Worm (Caenorhabditis elegans) whole organism, late embryonic: ENCODE results near the gene dlc-3.

Experiments used
- C38D4.7 ChIP-seq: fragments of 200-800 bp; sonication (Bioruptor generic); optimal IDR thresholded peaks from 2 replicates; lab custom pipeline; 2018; ENCODE audit warnings: mild to moderate bottlenecking, missing genetic modification characterization, moderate library complexity, missing compliant biosample characterization
- F13H6.1 ChIP-seq: sonication (generic microtip); optimal IDR thresholded peaks from 2 replicates; lab custom pipeline; 2016; ENCODE audit warnings: missing genetic modification characterization, missing compliant biosample characterization
- K02D7.2 ChIP-seq: sonication (generic microtip); optimal IDR thresholded peaks from 2 replicates; lab custom pipeline; 2017; ENCODE audit warnings: mild to moderate bottlenecking, missing genetic modification characterization, missing compliant biosample characterization
- Y22D7AL.16 ChIP-seq: sonication (generic microtip); optimal IDR thresholded peaks from 2 replicates; lab custom pipeline; 2016; ENCODE audit warnings: missing genetic modification characterization, missing compliant biosample characterization
- ceh-14 ChIP-seq: sonication (generic microtip); optimal IDR thresholded peaks from 2 replicates; lab custom pipeline; 2016; ENCODE audit warnings: missing genotype, missing genetic modification characterization, missing compliant biosample characterization
- ceh-18 ChIP-seq: sonication (generic microtip); optimal IDR thresholded peaks from 2 replicates; lab custom pipeline; 2016; ENCODE audit warnings: missing genetic modification characterization, missing compliant biosample characterization
- ceh-2 ChIP-seq: sonication (generic microtip); optimal IDR thresholded peaks from 2 replicates; lab custom pipeline; 2016; ENCODE audit warnings: missing genotype, missing genetic modification characterization, missing compliant biosample characterization
- ceh-22 ChIP-seq: sonication (generic microtip); optimal IDR thresholded peaks from 2 replicates; lab custom pipeline; 2017; ENCODE audit warnings: missing biosample characterization, missing genetic modification characterization
- ceh-30 ChIP-seq: fragments of 150-350 bp; optimal IDR thresholded peaks from 2 replicates; lab custom pipeline; 2014; ENCODE audit warnings: missing biosample characterization, missing genetic modification characterization
- ceh-31 ChIP-seq: sonication (generic microtip); optimal IDR thresholded peaks from 2 replicates; lab custom pipeline; 2016; ENCODE audit warnings: missing genetic modification characterization, missing compliant biosample characterization
- ceh-45 ChIP-seq: fragments of 200-800 bp; sonication (Bioruptor generic); IDR thresholded peaks from 2 replicates; pipeline ENCODE4 v1.3.6; 2022; ENCODE audit warnings: missing genetic modification reagents, missing genetic modification characterization, missing compliant biosample characterization
- ceh-48 ChIP-seq: sonication (generic microtip); optimal IDR thresholded peaks from 2 replicates; lab custom pipeline; 2016; ENCODE audit warnings: missing genetic modification characterization, inconsistent platforms, missing compliant biosample characterization
- ceh-9 ChIP-seq: sonication (generic microtip); optimal IDR thresholded peaks from 2 replicates; lab custom pipeline; 2016; ENCODE audit warnings: mild to moderate bottlenecking, missing genetic modification characterization, inconsistent platforms, missing compliant biosample characterization
- elt-2 ChIP-seq: sonication (generic microtip); optimal IDR thresholded peaks from 2 replicates; lab custom pipeline; 2016; ENCODE audit warnings: missing genetic modification reagents, missing genetic modification characterization, missing compliant biosample characterization
- elt-4 ChIP-seq: sonication (generic microtip); optimal IDR thresholded peaks from 2 replicates; lab custom pipeline; 2016; ENCODE audit warnings: missing genetic modification characterization, missing compliant biosample characterization
- ets-4 ChIP-seq: sonication (generic microtip); optimal IDR thresholded peaks from 2 replicates; lab custom pipeline; 2016; ENCODE audit warnings: missing genetic modification characterization, missing compliant biosample characterization
- fkh-10 ChIP-seq: fragments of 150-350 bp; optimal IDR thresholded peaks from 2 replicates; lab custom pipeline; 2014; ENCODE audit warnings: missing biosample characterization, missing genetic modification reagents, missing genetic modification characterization
- fkh-6 ChIP-seq: sonication (generic microtip); optimal IDR thresholded peaks from 2 replicates; lab custom pipeline; 2016; ENCODE audit warnings: missing genetic modification characterization, missing compliant biosample characterization
- gmeb-2 ChIP-seq: sonication (generic microtip); optimal IDR thresholded peaks from 2 replicates; lab custom pipeline; 2016; ENCODE audit warnings: missing genetic modification characterization, inconsistent platforms, missing compliant biosample characterization
- hlh-13 ChIP-seq: fragments of 200-800 bp; sonication (Bioruptor generic); optimal IDR thresholded peaks from 2 replicates; lab custom pipeline; 2018; ENCODE audit warnings: mild to moderate bottlenecking, missing genetic modification characterization, missing compliant biosample characterization
- hlh-15 ChIP-seq: sonication (generic microtip); optimal IDR thresholded peaks from 2 replicates; lab custom pipeline; 2016; ENCODE audit warnings: missing genetic modification characterization, missing compliant biosample characterization
- hlh-6 ChIP-seq: sonication (generic microtip); optimal IDR thresholded peaks from 2 replicates; lab custom pipeline; 2016; ENCODE audit warnings: missing genotype, missing genetic modification characterization, missing compliant biosample characterization
- lim-6 ChIP-seq: sonication (generic microtip); optimal IDR thresholded peaks from 2 replicates; lab custom pipeline; 2016; ENCODE audit warnings: missing genetic modification characterization, missing compliant biosample characterization
- lin-11 ChIP-seq: fragments of 200-800 bp; sonication (Bioruptor generic); optimal IDR thresholded peaks from 2 replicates; lab custom pipeline; 2018; ENCODE audit warnings: mild to moderate bottlenecking, missing genetic modification characterization, missing compliant biosample characterization
- madf-2 ChIP-seq: sonication (generic microtip); optimal IDR thresholded peaks from 2 replicates; lab custom pipeline; 2017; ENCODE audit warnings: missing genetic modification characterization, missing compliant biosample characterization
- nfya-1 ChIP-seq: sonication (generic microtip); optimal IDR thresholded peaks from 2 replicates; lab custom pipeline; 2017; ENCODE audit warnings: missing genetic modification characterization, mild to moderate bottlenecking, missing compliant biosample characterization, antibody characterized with exemption, moderate library complexity
- nhr-11 ChIP-seq: fragments of 150-350 bp; optimal IDR thresholded peaks from 2 replicates; lab custom pipeline; 2014; ENCODE audit warnings: missing biosample characterization, missing genetic modification characterization
- nhr-232 ChIP-seq: sonication (generic microtip); optimal IDR thresholded peaks from 2 replicates; lab custom pipeline; 2016; ENCODE audit warnings: missing genetic modification characterization, missing compliant biosample characterization
- pat-9 ChIP-seq: fragments of 200-800 bp; sonication (Bioruptor generic); optimal IDR thresholded peaks from 2 replicates; lab custom pipeline; 2018; ENCODE audit warnings: mild to moderate bottlenecking, missing genetic modification characterization, moderate library complexity, missing compliant biosample characterization
- ref-2 ChIP-seq: sonication (generic microtip); optimal IDR thresholded peaks from 2 replicates; lab custom pipeline; 2016; ENCODE audit warnings: missing genetic modification characterization, missing compliant biosample characterization
- rnt-1 ChIP-seq: sonication (generic microtip); optimal IDR thresholded peaks from 2 replicates; lab custom pipeline; 2016; ENCODE audit warnings: missing genetic modification characterization, missing compliant biosample characterization
- sdc-2 ChIP-seq: sonication (generic microtip); optimal IDR thresholded peaks from 2 replicates; lab custom pipeline; 2016; ENCODE audit warnings: missing genotype, missing genetic modification characterization, missing compliant biosample characterization
- sox-2 ChIP-seq: fragments of 200-800 bp; sonication (Bioruptor generic); IDR thresholded peaks from 2 replicates; pipeline ENCODE4 v1.3.6; 2022; ENCODE audit warnings: missing genetic modification reagents, missing genetic modification characterization, missing compliant biosample characterization
- sox-4 ChIP-seq: sonication (generic microtip); optimal IDR thresholded peaks from 2 replicates; lab custom pipeline; 2017; ENCODE audit warnings: mild to moderate bottlenecking, missing genetic modification characterization, inconsistent platforms, missing compliant biosample characterization
- syd-9 ChIP-seq: sonication (generic microtip); optimal IDR thresholded peaks from 2 replicates; lab custom pipeline; 2016; ENCODE audit warnings: mild to moderate bottlenecking, missing genetic modification characterization, moderate library complexity, missing compliant biosample characterization
- tbx-2 ChIP-seq: sonication (generic microtip); optimal IDR thresholded peaks from 2 replicates; lab custom pipeline; 2016; ENCODE audit warnings: missing genetic modification characterization, missing compliant biosample characterization
- tbx-7 ChIP-seq: sonication (generic microtip); optimal IDR thresholded peaks from 2 replicates; lab custom pipeline; 2016; ENCODE audit warnings: missing genotype, missing genetic modification characterization, missing compliant biosample characterization
- ttx-3 ChIP-seq: sonication (generic microtip); optimal IDR thresholded peaks from 2 replicates; lab custom pipeline; 2016; ENCODE audit warnings: missing genetic modification reagents, missing genetic modification characterization, missing compliant biosample characterization
- unc-3 ChIP-seq, 2 experiments: fragments of 200-800 bp in 1 of 2; sonication (Bioruptor generic) in 1 of 2; sonication (generic microtip) in 1 of 2; conservative IDR thresholded peaks in 1 of 2; optimal IDR thresholded peaks in 1 of 2; 2 replicates each; pipeline versions ENCODE4 v1.3.6 to Lab custom; 2016 to 2022; ENCODE audit warnings: missing compliant biosample characterization in 2 of 2, missing genetic modification characterization in 2 of 2, missing genetic modification reagents in 1 of 2
- unc-42 ChIP-seq: sonication (generic microtip); optimal IDR thresholded peaks from 2 replicates; lab custom pipeline; 2016; ENCODE audit warnings: missing genotype, missing genetic modification characterization, missing compliant biosample characterization
- unc-55 ChIP-seq: sonication (generic microtip); optimal IDR thresholded peaks from 2 replicates; lab custom pipeline; 2017; ENCODE audit warnings: missing biosample characterization, missing genetic modification reagents, missing genetic modification characterization
- zip-5 ChIP-seq: sonication (generic microtip); optimal IDR thresholded peaks from 2 replicates; lab custom pipeline; 2016; ENCODE audit warnings: missing genetic modification characterization, missing compliant biosample characterization
- ztf-16 ChIP-seq: sonication (generic microtip); optimal IDR thresholded peaks from 2 replicates; lab custom pipeline; 2017; ENCODE audit warnings: missing genetic modification characterization, missing compliant biosample characterization

Gene dlc-3

DNA sequence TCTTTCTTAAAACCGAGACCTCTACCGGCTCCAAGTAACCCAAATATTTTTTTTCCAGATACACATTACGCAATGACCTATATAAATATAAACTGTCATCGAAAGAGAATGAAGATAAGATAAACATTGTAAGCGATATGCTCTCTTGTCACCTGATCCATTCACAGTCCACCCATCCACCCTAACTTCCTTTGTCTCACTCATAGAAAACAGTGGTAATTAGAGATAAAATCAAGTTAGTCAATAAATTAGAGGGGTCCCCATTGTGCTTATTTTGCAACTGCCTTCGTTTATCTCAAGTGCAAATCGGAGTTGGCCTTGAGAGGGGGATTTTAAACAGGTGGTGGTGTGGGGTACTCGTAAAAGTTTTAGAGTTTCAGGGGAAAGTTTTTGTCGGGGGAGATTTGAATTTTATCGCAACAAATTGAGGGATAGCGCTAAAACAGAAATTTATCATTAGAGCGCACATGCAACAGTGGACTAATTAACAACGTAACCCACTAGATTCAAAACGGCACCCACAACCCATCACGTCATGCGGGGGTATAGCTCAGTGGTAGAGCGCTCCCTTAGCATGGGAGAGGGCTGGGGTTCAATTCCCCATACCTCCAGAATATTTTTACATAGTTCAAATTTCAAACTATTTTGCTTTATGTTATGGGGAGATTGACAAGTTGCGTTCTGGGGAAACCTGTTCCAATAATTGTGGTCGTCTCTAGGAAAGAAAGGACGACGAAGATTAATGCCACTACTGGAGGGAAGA, 34.0 kb upstream of the dlc-3 start (continued):
- TF ChIP-seq ceh-18 (tag; lab: Kevin White, UChicago) (peak; percentile 6), tbx-7 (tag; lab: Kevin White, UChicago) (no peak), ttx-3 (tag; lab: Kevin White, UChicago) (peak; percentile 14), sdc-2 (tag; lab: Kevin White, UChicago) (no peak), ceh-22 (tag; lab: Kevin White, UChicago) (no peak), sox-2 (GFP tag; lab: Robert Waterston, UW) (no peak), nhr-232 (tag; lab: Kevin White, UChicago) (peak; percentile 54), unc-55 (GFP tag; lab: Kevin White, UChicago) (no peak), ceh-30 (tag; lab: Kevin White, UChicago) (no peak), unc-42 (peak; percentile 17), hlh-6 (tag; lab: Kevin White, UChicago) (peak; percentile 27), ztf-16 (tag; lab: Kevin White, UChicago) (peak; percentile 35), Y22D7AL.16 (tag; lab: Kevin White, UChicago) (no peak), madf-2 (tag; lab: Kevin White, UChicago) (peak; percentile 55), ceh-31 (no peak), elt-2 (tag; lab: Kevin White, UChicago) (peak; percentile 20), pat-9 (tag; lab: Kevin White, UChicago) (peak; percentile 75), F13H6.1 (tag; lab: Kevin White, UChicago) (peak; percentile 20), K02D7.2 (tag; lab: Kevin White, UChicago) (peak; percentile 17), ceh-2 (tag; lab: Kevin White, UChicago) (no peak), syd-9 (tag; lab: Kevin White, UChicago) (no peak), rnt-1 (tag; lab: Kevin White, UChicago) (peak; percentile 4), ref-2 (tag; lab: Kevin White, UChicago) (peak; percentile 71), ceh-48 (tag; lab: Kevin White, UChicago) (no peak), tbx-2 (tag; lab: Kevin White, UChicago) (peak; percentile 47), zip-5 (tag; lab: Kevin White, UChicago) (no peak), hlh-15 (tag; lab: Kevin White, UChicago) (no peak), sox-4 (tag; lab: Kevin White, UChicago) (peak; percentile 26), C38D4.7 (peak; percentile 45)

DNA sequence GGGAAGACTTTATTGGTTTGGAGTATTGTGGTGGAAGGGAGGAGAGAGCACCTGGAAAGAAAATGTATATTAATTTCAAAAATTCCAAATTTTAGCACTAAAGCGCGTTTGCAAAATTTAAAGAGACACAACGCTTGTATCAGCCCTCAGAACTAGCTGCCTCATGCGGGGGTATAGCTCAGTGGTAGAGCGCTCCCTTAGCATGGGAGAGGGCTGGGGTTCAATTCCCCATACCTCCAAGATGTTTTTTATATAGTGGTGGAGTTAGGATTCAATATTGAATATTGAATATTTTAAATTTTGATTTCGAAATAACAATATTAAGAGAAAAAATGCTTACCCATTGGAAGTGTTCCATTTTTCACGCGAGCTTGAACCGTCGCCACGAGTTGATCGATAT, 33.0 kb upstream of the dlc-3 start:
- peak; percentile 19 for TF ChIP-seq ztf-16 (tag; lab: Kevin White, UChicago)
- peak; percentile 41 for TF ChIP-seq pat-9 (tag; lab: Kevin White, UChicago)
- no peak for TF ChIP-seq zip-5 (tag; lab: Kevin White, UChicago)
- TF ChIP-seq elt-4 (tag; lab: Kevin White, UChicago), result no peak
- TF ChIP-seq ceh-45 (GFP tag; lab: Robert Waterston, UW), result peak; percentile 73
- peak; percentile 19 for TF ChIP-seq nfya-1 (tag; lab: Kevin White, UChicago)
- peak; percentile 4 for TF ChIP-seq ceh-18 (tag; lab: Kevin White, UChicago)
- TF ChIP-seq lim-6 (tag; lab: Kevin White, UChicago), result no peak
- peak; percentile 52 for TF ChIP-seq lin-11 (tag; lab: Kevin White, UChicago)
- TF ChIP-seq nhr-232 (tag; lab: Kevin White, UChicago), result peak; percentile 21
- TF ChIP-seq ttx-3 (tag; lab: Kevin White, UChicago), result peak; percentile 26
- TF ChIP-seq unc-3 (GFP tag; conservative IDR thresholded peaks at IDR 0.05; lab: Robert Waterston, UW), result peak; percentile 74
- peak; percentile 19 for TF ChIP-seq unc-3 (tag; optimal IDR thresholded peaks at IDR 0.05; lab: Kevin White, UChicago)
- peak; percentile 36 for TF ChIP-seq elt-2 (tag; lab: Kevin White, UChicago)
- TF ChIP-seq gmeb-2 (tag; lab: Kevin White, UChicago), result peak; percentile 49
- peak; percentile 55 for TF ChIP-seq ceh-14 (tag; lab: Kevin White, UChicago)
- no peak for TF ChIP-seq unc-55 (GFP tag; lab: Kevin White, UChicago)
- TF ChIP-seq hlh-13 (GFP tag; lab: Kevin White, UChicago), result peak; percentile 34
- TF ChIP-seq fkh-6 (tag; lab: Kevin White, UChicago), result peak; percentile 40
- no peak for TF ChIP-seq ets-4 (tag; lab: Kevin White, UChicago)
- TF ChIP-seq K02D7.2 (tag; lab: Kevin White, UChicago), result no peak
- TF ChIP-seq fkh-10 (GFP tag; lab: Kevin White, UChicago), result no peak
- no peak for TF ChIP-seq nhr-11
- TF ChIP-seq madf-2 (tag; lab: Kevin White, UChicago), result peak; percentile 42
- TF ChIP-seq Y22D7AL.16 (tag; lab: Kevin White, UChicago), result peak; percentile 49
- TF ChIP-seq C38D4.7, result peak; percentile 45
- TF ChIP-seq ceh-48 (tag; lab: Kevin White, UChicago), result peak; percentile 52
- peak; percentile 21 for TF ChIP-seq ceh-9
